Fruit fly (Drosophila melanogaster): Measurements from ENCODE around the gene CG10591.

Gene CG10591

dm6 chr3L:5577250-5578138 lies 22.0 kb downstream of the CG10591 start, which contains the start of gene Msr-110 (continued):
- TF ChIP-seq bigmax (GFP tag; optimal IDR thresholded peaks at IDR 0.05) (no peak), CG30403 (GFP tag; optimal IDR thresholded peaks at IDR 0.05) (peak; percentile 85), CG5180 (GFP tag; optimal IDR thresholded peaks at IDR 0.05) (peak; percentile 83), al (GFP tag; IDR thresholded peaks at IDR 0.05) (peak; percentile 82), bsh (GFP tag; optimal IDR thresholded peaks at IDR 0.05) (peak; percentile 87 to 96), h (optimal IDR thresholded peaks at IDR 0.05) (no peak), ham (GFP tag; IDR thresholded peaks at IDR 0.05) (peak; percentile 36), Trl (optimal IDR thresholded peaks at IDR 0.05) (no peak), Trl (GFP tag; optimal IDR thresholded peaks at IDR 0.05) (peak; percentile 55), Stat92E (GFP tag; optimal IDR thresholded peaks at IDR 0.05) (no peak), CG2116 (GFP tag; optimal IDR thresholded peaks at IDR 0.05) (peak; percentile 37), chm (GFP tag; IDR thresholded peaks at IDR 0.05) (peak; percentile 28; the same call in 1 of the 2 replicates), chif (GFP tag; optimal IDR thresholded peaks at IDR 0.05) (peak; percentile 49 to 79), Dip2 (GFP tag; IDR thresholded peaks at IDR 0.05) (peak; percentile 42; the same call in 1 of the 2 replicates), grn (GFP tag; optimal IDR thresholded peaks at IDR 0.05) (peak; percentile 13), TFAM (GFP tag; optimal IDR thresholded peaks at IDR 0.05) (no peak), Hmx (GFP tag; optimal IDR thresholded peaks at IDR 0.05) (peak; percentile 37), CG3065 (GFP tag; optimal IDR thresholded peaks at IDR 0.05) (peak; percentile 6), CG17829 (tag; optimal IDR thresholded peaks at IDR 0.05) (peak; percentile 83), tgo (GFP tag; IDR thresholded peaks at IDR 0.05) (peak; percentile 92), bowl (GFP tag; IDR thresholded peaks at IDR 0.05) (peak; percentile 72), sc (optimal IDR thresholded peaks at IDR 0.05) (no peak), sc (GFP tag; optimal IDR thresholded peaks at IDR 0.05) (peak; percentile 66), CG13624 (GFP tag; optimal IDR thresholded peaks at IDR 0.05) (peak; percentile 78), CG12744 (GFP tag; optimal IDR thresholded peaks at IDR 0.05) (peak; percentile 73), br (optimal IDR thresholded peaks at IDR 0.05) (no peak), p53 (GFP tag; optimal IDR thresholded peaks at IDR 0.05) (peak; percentile 35), CG11696 (GFP tag; IDR thresholded peaks at IDR 0.05) (peak; percentile 69), wdn (GFP tag; IDR thresholded peaks at IDR 0.05) (peak; percentile 64; the same call in 1 of the 2 replicates), CG7357 (GFP tag; IDR thresholded peaks at IDR 0.05) (peak; percentile 85; the same call in 2 of the 3 replicates), CG17328 (GFP tag; IDR thresholded peaks at IDR 0.05) (peak; percentile 73), Ptx1 (GFP tag; IDR thresholded peaks at IDR 0.05) (peak; percentile 95), CG43689 (GFP tag; IDR thresholded peaks at IDR 0.05) (no peak; the same call in 1 of the 2 replicates), CG6683 (GFP tag; optimal IDR thresholded peaks at IDR 0.05) (peak; percentile 70), CG12769 (tag; optimal IDR thresholded peaks at IDR 0.05) (peak; percentile 91), BEAF-32 (GFP tag; optimal IDR thresholded peaks at IDR 0.05) (peak; percentile 4), MBD-R2 (GFP tag; IDR thresholded peaks at IDR 0.05) (peak; percentile 87), sim (GFP tag; IDR thresholded peaks at IDR 0.05) (no peak; the same call in 1 of the 2 replicates), Neu2 (GFP tag; optimal IDR thresholded peaks at IDR 0.05; ENCODE audit: borderline replicate concordance) (peak; percentile 3), cwo (GFP tag; optimal IDR thresholded peaks at IDR 0.05) (peak; percentile 92), CG3847 (GFP tag; IDR thresholded peaks at IDR 0.05) (peak; percentile 85), Sry-β (GFP tag; optimal IDR thresholded peaks at IDR 0.05) (peak; percentile 6), Dp (GFP tag; optimal IDR thresholded peaks at IDR 0.05) (no peak), luna (GFP tag; optimal IDR thresholded peaks at IDR 0.05) (no peak), CG10654 (GFP tag; optimal IDR thresholded peaks at IDR 0.05) (peak; percentile 70), CG9876 (GFP tag; optimal IDR thresholded peaks at IDR 0.05) (peak; percentile 53), HLH3B (GFP tag; IDR thresholded peaks at IDR 0.05) (peak; percentile 88), CG7839 (tag; optimal IDR thresholded peaks at IDR 0.05) (peak; percentile 93), Sox100B (GFP tag; optimal IDR thresholded peaks at IDR 0.05) (peak; percentile 94), Lpt (GFP tag; optimal IDR thresholded peaks at IDR 0.05) (no peak)
